Worm (Caenorhabditis elegans): Measurements from ENCODE around the gene rab-28.

DNA sequence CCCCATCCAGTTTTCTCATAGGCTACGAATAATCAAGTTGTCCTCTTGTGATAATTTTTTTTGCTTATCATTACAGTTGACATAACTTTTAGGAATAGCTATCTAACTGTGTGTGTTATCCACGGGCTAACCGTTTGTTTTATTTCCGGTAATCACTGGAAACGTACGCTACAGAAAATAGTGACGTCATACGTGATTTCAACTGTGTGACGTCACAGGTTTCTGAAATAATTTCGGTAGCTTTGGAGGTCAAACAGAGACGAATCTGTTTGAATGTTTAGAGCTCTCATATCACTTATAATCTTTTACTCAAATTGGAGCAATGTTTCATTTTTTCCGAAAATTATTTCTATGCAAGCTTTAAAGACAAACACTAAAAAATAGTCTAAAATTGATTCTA lies 13.1 kb upstream of the rab-28 start:
- TF ChIP-seq ceh-36 (tag; optimal IDR thresholded peaks at IDR 0.05) (no peak), ceh-13 (GFP tag; optimal IDR thresholded peaks at IDR 0.05) (no peak)
